Worm (Caenorhabditis elegans) whole organism, L1 larva: ENCODE results near the gene H41C03.2.

Source experiments
- C04F5.9 ChIP-seq: sonication (generic microtip); optimal IDR thresholded peaks from 2 replicates; lab custom pipeline; 2016; ENCODE audit warnings: missing genetic modification characterization, missing compliant biosample characterization
- C16A3.4 ChIP-seq: fragments of 150-350 bp; optimal IDR thresholded peaks from 2 replicates; lab custom pipeline; 2014; ENCODE audit warnings: missing biosample characterization, missing genetic modification characterization
- C34B4.2 ChIP-seq: sonication (generic microtip); optimal IDR thresholded peaks from 2 replicates; lab custom pipeline; 2017; ENCODE audit warnings: mild to moderate bottlenecking, missing genetic modification characterization, missing compliant biosample characterization
- F16B12.6 ChIP-seq: fragments of 150-350 bp; optimal IDR thresholded peaks from 2 replicates; lab custom pipeline; 2014; ENCODE audit warnings: missing biosample characterization, missing genetic modification characterization
- Y116A8C.19 ChIP-seq: sonication (generic microtip); optimal IDR thresholded peaks from 2 replicates; lab custom pipeline; 2016; ENCODE audit warnings: missing compliant biosample characterization, missing genetic modification characterization, borderline replicate concordance
- aha-1 ChIP-seq: fragments of 150-350 bp; optimal IDR thresholded peaks from 2 replicates; lab custom pipeline; 2014; ENCODE audit warnings: missing biosample characterization, missing genetic modification characterization
- alr-1 ChIP-seq: fragments of 200-800 bp; sonication (Bioruptor generic); optimal IDR thresholded peaks from 2 replicates; lab custom pipeline; 2018; ENCODE audit warnings: borderline replicate concordance, mild to moderate bottlenecking, missing genetic modification characterization, missing compliant biosample characterization
- aly-2 ChIP-seq: fragments of 150-350 bp; optimal IDR thresholded peaks from 2 replicates; lab custom pipeline; 2014; ENCODE audit warnings: missing biosample characterization, missing genetic modification characterization
- ama-1 ChIP-seq: fragments of 150-350 bp; optimal IDR thresholded peaks from 2 replicates; lab custom pipeline; 2014
- ceh-63 ChIP-seq: fragments of 200-800 bp; sonication (Bioruptor generic); optimal IDR thresholded peaks from 2 replicates; lab custom pipeline; 2018; ENCODE audit warnings: mild to moderate bottlenecking, missing genetic modification characterization, missing compliant biosample characterization
- ceh-8 ChIP-seq: fragments of 200-800 bp; sonication (Bioruptor generic); optimal IDR thresholded peaks from 2 replicates; lab custom pipeline; 2018; ENCODE audit warnings: mild to moderate bottlenecking, missing genetic modification characterization, moderate library complexity, missing compliant biosample characterization
- ceh-88 ChIP-seq: fragments of 200-800 bp; sonication (Bioruptor generic); IDR thresholded peaks from 2 replicates; pipeline ENCODE4 v1.3.6; 2022; ENCODE audit warnings: missing genetic modification characterization, missing compliant biosample characterization
- ceh-90 ChIP-seq: sonication (generic microtip); optimal IDR thresholded peaks from 2 replicates; lab custom pipeline; 2016; ENCODE audit warnings: missing genetic modification characterization, missing compliant biosample characterization
- ces-1 ChIP-seq: fragments of 150-350 bp; optimal IDR thresholded peaks from 2 replicates; lab custom pipeline; 2014; ENCODE audit warnings: missing biosample characterization, missing genetic modification reagents, missing genetic modification characterization
- dpl-1 ChIP-seq, 3 experiments: fragments of 150-350 bp in 2 of 3; sonication (generic microtip) in 1 of 3; optimal IDR thresholded peaks; 2 replicates each; lab custom pipeline; 2014 to 2017; ENCODE audit warnings: missing biosample characterization in 3 of 3, missing genetic modification characterization in 3 of 3, missing genetic modification reagents in 3 of 3
- dsc-1 ChIP-seq: sonication (generic microtip); optimal IDR thresholded peaks from 2 replicates; lab custom pipeline; 2016; ENCODE audit warnings: mild to moderate bottlenecking, missing genetic modification characterization, missing compliant biosample characterization
- efl-1 ChIP-seq, 4 experiments: fragments of 150-350 bp; optimal IDR thresholded peaks in 3 of 4; peaks in 1 of 4; 1 replicate in 1 of 4; 2 replicates in 3 of 4; lab custom pipeline; 2014; ENCODE audit warnings: missing biosample characterization in 2 of 4, missing genetic modification characterization in 2 of 4, missing genetic modification reagents in 2 of 4
- egl-13 ChIP-seq: sonication (generic microtip); optimal IDR thresholded peaks from 2 replicates; lab custom pipeline; 2016; ENCODE audit warnings: missing genotype, missing genetic modification reagents, missing genetic modification characterization, missing compliant biosample characterization
- elt-3 ChIP-seq, 6 experiments: fragments of 150-350 bp in 1 of 6; sonication (generic microtip); optimal IDR thresholded peaks; 2 replicates each; lab custom pipeline; 2017 to 2018; ENCODE audit warnings: missing biosample characterization in 6 of 6, missing genetic modification characterization in 6 of 6, inconsistent platforms in 1 of 6
- ets-5 ChIP-seq: fragments of 200-800 bp; sonication (Bioruptor generic); IDR thresholded peaks from 2 replicates; pipeline ENCODE4 v1.3.6; 2022; ENCODE audit warnings: missing genetic modification characterization, missing compliant biosample characterization
- fkh-4 ChIP-seq: sonication (generic microtip); optimal IDR thresholded peaks from 2 replicates; lab custom pipeline; 2016; ENCODE audit warnings: missing compliant biosample characterization, missing genetic modification characterization, borderline replicate concordance
- fkh-8 ChIP-seq: sonication (generic microtip); optimal IDR thresholded peaks from 2 replicates; lab custom pipeline; 2016; ENCODE audit warnings: mild to moderate bottlenecking, missing genetic modification characterization, missing compliant biosample characterization
- hlh-4 ChIP-seq: sonication (generic microtip); optimal IDR thresholded peaks from 2 replicates; lab custom pipeline; 2016; ENCODE audit warnings: mild to moderate bottlenecking, missing genetic modification characterization, missing compliant biosample characterization
- hpl-2 ChIP-seq: fragments of 150-350 bp; optimal IDR thresholded peaks from 2 replicates; lab custom pipeline; 2014; ENCODE audit warnings: missing biosample characterization, missing genetic modification reagents, missing genetic modification characterization
- isw-1 ChIP-seq: fragments of 200-800 bp; sonication (Bioruptor generic); IDR thresholded peaks from 2 replicates; pipeline ENCODE4 v1.3.6; 2022; ENCODE audit warnings: missing genetic modification characterization, missing compliant biosample characterization
- jun-1 ChIP-seq: fragments of 150-350 bp; optimal IDR thresholded peaks from 2 replicates; lab custom pipeline; 2014; ENCODE audit warnings: missing biosample characterization, missing genetic modification reagents, missing genetic modification characterization
- lsy-2 ChIP-seq, 2 experiments: fragments of 150-350 bp; optimal IDR thresholded peaks; 2 replicates each; lab custom pipeline; 2014; ENCODE audit warnings: missing biosample characterization in 2 of 2, missing genetic modification characterization in 2 of 2
- mab-9 ChIP-seq: fragments of 200-800 bp; sonication (Bioruptor generic); IDR thresholded peaks from 2 replicates; pipeline ENCODE4 v1.3.6; 2022; ENCODE audit warnings: missing genetic modification reagents, missing genetic modification characterization, missing compliant biosample characterization
- mdl-1 ChIP-seq, 2 experiments: fragments of 150-350 bp; optimal IDR thresholded peaks; 2 replicates each; lab custom pipeline; 2014 to 2017; ENCODE audit warnings: missing biosample characterization in 2 of 2, missing genetic modification characterization in 2 of 2, inconsistent platforms in 1 of 2
- nhr-47 ChIP-seq: sonication (generic microtip); optimal IDR thresholded peaks from 2 replicates; lab custom pipeline; 2016; ENCODE audit warnings: mild to moderate bottlenecking, missing genetic modification characterization, moderate library complexity, missing compliant biosample characterization
- nhr-71 ChIP-seq: sonication (generic microtip); optimal IDR thresholded peaks from 2 replicates; lab custom pipeline; 2016; ENCODE audit warnings: mild to moderate bottlenecking, missing genetic modification characterization, moderate library complexity, missing compliant biosample characterization
- nhr-77 ChIP-seq: fragments of 150-350 bp; optimal IDR thresholded peaks from 2 replicates; lab custom pipeline; 2014; ENCODE audit warnings: missing biosample characterization, missing genetic modification characterization
- nhr-84 ChIP-seq: sonication (generic microtip); optimal IDR thresholded peaks from 2 replicates; lab custom pipeline; 2017; ENCODE audit warnings: missing biosample characterization, missing genetic modification characterization
- pag-3 ChIP-seq: sonication (generic microtip); optimal IDR thresholded peaks from 2 replicates; lab custom pipeline; 2017; ENCODE audit warnings: missing genetic modification characterization, mild to moderate bottlenecking, missing compliant biosample characterization, antibody characterized with exemption, borderline replicate concordance; ENCODE audit not compliant: insufficient read depth
- pax-3 ChIP-seq: fragments of 200-800 bp; sonication (Bioruptor generic); optimal IDR thresholded peaks from 2 replicates; lab custom pipeline; 2018; ENCODE audit warnings: mild to moderate bottlenecking, missing genetic modification characterization, moderate library complexity, missing compliant biosample characterization
- skn-1 ChIP-seq: fragments of 150-350 bp; optimal IDR thresholded peaks from 2 replicates; lab custom pipeline; 2014; ENCODE audit warnings: missing biosample characterization, missing genetic modification characterization
- sox-4 ChIP-seq: sonication (generic microtip); optimal IDR thresholded peaks from 2 replicates; lab custom pipeline; 2016; ENCODE audit warnings: missing genetic modification characterization, missing compliant biosample characterization
- sptf-1 ChIP-seq: fragments of 150-350 bp; optimal IDR thresholded peaks from 2 replicates; lab custom pipeline; 2014; ENCODE audit warnings: missing biosample characterization, missing genetic modification characterization
- sup-37 ChIP-seq: fragments of 200-800 bp; sonication (Bioruptor generic); optimal IDR thresholded peaks from 2 replicates; lab custom pipeline; 2018; ENCODE audit warnings: mild to moderate bottlenecking, missing genetic modification characterization, missing compliant biosample characterization
- tbx-2 ChIP-seq: sonication (generic microtip); optimal IDR thresholded peaks from 2 replicates; lab custom pipeline; 2016; ENCODE audit warnings: missing genetic modification characterization, missing compliant biosample characterization
- tlp-1 ChIP-seq: fragments of 150-350 bp; optimal IDR thresholded peaks from 2 replicates; lab custom pipeline; 2014; ENCODE audit warnings: missing biosample characterization, missing genetic modification characterization
- unc-130 ChIP-seq: fragments of 150-350 bp; optimal IDR thresholded peaks from 2 replicates; lab custom pipeline; 2017; ENCODE audit warnings: missing biosample characterization, missing genetic modification characterization, inconsistent platforms
- unc-62 ChIP-seq: fragments of 150-350 bp; optimal IDR thresholded peaks from 2 replicates; lab custom pipeline; 2014; ENCODE audit warnings: missing biosample characterization, missing genetic modification reagents, missing genetic modification characterization
- unc-86 ChIP-seq: sonication (generic microtip); optimal IDR thresholded peaks from 2 replicates; lab custom pipeline; 2016; ENCODE audit warnings: missing genetic modification characterization, missing compliant biosample characterization
- unc-98 ChIP-seq: fragments of 200-800 bp; sonication (Bioruptor generic); IDR thresholded peaks from 2 replicates; pipeline ENCODE4 v1.3.6; 2022; ENCODE audit warnings: missing genetic modification characterization, missing compliant biosample characterization
- vab-15 ChIP-seq: sonication (generic microtip); optimal IDR thresholded peaks from 2 replicates; lab custom pipeline; 2017; ENCODE audit warnings: missing genotype, mild to moderate bottlenecking, missing genetic modification characterization, missing compliant biosample characterization
- zag-1 ChIP-seq: fragments of 150-350 bp; optimal IDR thresholded peaks from 2 replicates; lab custom pipeline; 2014; ENCODE audit warnings: missing biosample characterization, missing genetic modification characterization
- zip-4 ChIP-seq: fragments of 200-800 bp; sonication (Bioruptor generic); optimal IDR thresholded peaks from 2 replicates; lab custom pipeline; 2018; ENCODE audit warnings: mild to moderate bottlenecking, missing genetic modification characterization, moderate library complexity, missing compliant biosample characterization
- ztf-11 ChIP-seq, 2 experiments: sonication (generic microtip); optimal IDR thresholded peaks; 2 replicates each; lab custom pipeline; 2016 to 2017; ENCODE audit warnings: missing genetic modification characterization in 2 of 2, missing biosample characterization in 1 of 2, missing compliant biosample characterization in 1 of 2

H41C03.2 gene

ce11 chrII:5844694-5845129 lies 7.2 kb downstream of the H41C03.2 start (continued):
- TF ChIP-seq ceh-63 (peak; percentile 96), C04F5.9 (tag; lab: Kevin White, UChicago) (peak; percentile 98), alr-1 (tag; lab: Kevin White, UChicago) (no peak), ama-1 (lab: Kevin White, UChicago) (peak; percentile 100), hlh-4 (peak; percentile 79), zag-1 (tag; lab: Kevin White, UChicago) (peak; percentile 99), sup-37 (GFP tag; lab: Kevin White, UChicago) (peak; percentile 99), aly-2 (tag; lab: Kevin White, UChicago) (peak; percentile 99), skn-1 (peak; percentile 91), ceh-88 (GFP tag; lab: Robert Waterston, UW) (peak; percentile 99), jun-1 (tag; lab: Kevin White, UChicago) (peak; percentile 98), ztf-11 (tag; optimal IDR thresholded peaks at IDR 0.05; lab: Kevin White, UChicago) (peak; percentile 93 to 98), unc-130 (tag; lab: Kevin White, UChicago) (peak; percentile 98), unc-86 (tag; lab: Kevin White, UChicago) (peak; percentile 99), sox-4 (peak; percentile 99), nhr-84 (tag; lab: Kevin White, UChicago) (peak; percentile 85), F16B12.6 (tag; lab: Kevin White, UChicago) (peak; percentile 75), fkh-8 (tag; lab: Kevin White, UChicago) (peak; percentile 100), fkh-4 (tag; lab: Kevin White, UChicago) (peak; percentile 94), C34B4.2 (tag; lab: Kevin White, UChicago) (peak; percentile 81), nhr-77 (tag; lab: Kevin White, UChicago) (peak; percentile 99), mab-9 (peak; percentile 99), pax-3 (tag; lab: Kevin White, UChicago) (peak; percentile 99), tlp-1 (tag; lab: Kevin White, UChicago) (peak; percentile 73), hpl-2 (peak; percentile 99), dsc-1 (tag; lab: Kevin White, UChicago) (peak; percentile 100), vab-15 (tag; lab: Kevin White, UChicago) (peak; percentile 93), tbx-2 (tag; lab: Kevin White, UChicago) (peak; percentile 100), efl-1 (optimal IDR thresholded peaks at IDR 0.05; lab: Kevin White, UChicago) (peak; percentile 92), efl-1 (GFP tag; optimal IDR thresholded peaks at IDR 0.05 in 1 of 2; lab: Kevin White, UChicago) (peak; percentile 77 to 98), ceh-90 (peak; percentile 72), egl-13 (tag; lab: Kevin White, UChicago) (peak; percentile 99), elt-3 (tag; optimal IDR thresholded peaks at IDR 0.05; lab: Kevin White, UChicago) (peak in 5 of 6 experiments; percentile 91 to 99 (median 95)), nhr-47 (peak; percentile 100), dpl-1 (GFP tag; optimal IDR thresholded peaks at IDR 0.05; lab: Kevin White, UChicago) (peak; percentile 82 to 84 (median 82)), nhr-71 (tag; lab: Kevin White, UChicago) (peak; percentile 100), mdl-1 (tag; optimal IDR thresholded peaks at IDR 0.05; lab: Kevin White, UChicago) (peak; percentile 46 to 94), ets-5 (GFP tag; lab: Robert Waterston, UW) (peak; percentile 84; the same call in 1 of the 2 replicates), aha-1 (tag; lab: Kevin White, UChicago) (peak; percentile 89), sptf-1 (tag; lab: Kevin White, UChicago) (no peak), pag-3 (tag; lab: Kevin White, UChicago) (peak; percentile 79), Y116A8C.19 (tag; lab: Kevin White, UChicago) (peak; percentile 48), zip-4 (GFP tag; lab: Kevin White, UChicago) (peak; percentile 95), C16A3.4 (tag; lab: Kevin White, UChicago) (peak; percentile 99), ceh-8 (peak; percentile 99), lsy-2 (tag; optimal IDR thresholded peaks at IDR 0.05; lab: Kevin White, UChicago) (peak; percentile 96 to 97), ces-1 (peak; percentile 98), unc-98 (GFP tag; lab: Robert Waterston, UW) (peak; percentile 94), isw-1 (GFP tag; lab: Robert Waterston, UW) (peak; percentile 99), unc-62 (no peak)
- TF ChIP-seq, all 84 proteins: peak for 81
